Worm (Caenorhabditis elegans) whole organism, L4 larva: ENCODE results near the gene apn-1.

Source experiments
- R02D3.7 ChIP-seq: fragments of 150-350 bp; sonication (generic microtip); optimal IDR thresholded peaks from 3 replicates; lab custom pipeline; 2014; ENCODE audit warnings: missing biosample characterization, missing genetic modification characterization
- egl-43 ChIP-seq: fragments of 200-800 bp; sonication (Bioruptor generic); IDR thresholded peaks from 2 replicates; pipeline ENCODE4 v1.3.6; 2022; ENCODE audit warnings: missing genetic modification reagents, missing genetic modification characterization, missing compliant biosample characterization
- lin-39 ChIP-seq: fragments of 150-350 bp; optimal IDR thresholded peaks from 2 replicates; lab custom pipeline; 2014; ENCODE audit warnings: missing biosample characterization, missing genetic modification reagents, missing genetic modification characterization
- mep-1 ChIP-seq: fragments of 150-350 bp; sonication (generic microtip); optimal IDR thresholded peaks from 3 replicates; lab custom pipeline; 2014; ENCODE audit warnings: missing biosample characterization, missing genetic modification characterization
- mxl-2 ChIP-seq: fragments of 200-800 bp; sonication (Bioruptor generic); conservative IDR thresholded peaks from 2 replicates; pipeline ENCODE4 v1.3.6; 2022; ENCODE audit warnings: missing genetic modification reagents, missing genetic modification characterization, missing compliant biosample characterization
- mxl-3 ChIP-seq: fragments of 200-800 bp; sonication (Bioruptor generic); optimal IDR thresholded peaks from 2 replicates; lab custom pipeline; 2018; ENCODE audit warnings: mild to moderate bottlenecking, missing genetic modification characterization, missing compliant biosample characterization
- set-16 ChIP-seq: fragments of 200-800 bp; sonication (Bioruptor generic); IDR thresholded peaks from 2 replicates; pipeline ENCODE4 v1.3.6; 2022; ENCODE audit warnings: missing genetic modification reagents, missing genetic modification characterization, missing compliant biosample characterization
- snpc-4 ChIP-seq: fragments of 150-350 bp; optimal IDR thresholded peaks from 2 replicates; lab custom pipeline; 2014; ENCODE audit warnings: missing biosample characterization, missing genetic modification characterization
- zag-1 ChIP-seq: fragments of 150-350 bp; optimal IDR thresholded peaks from 2 replicates; lab custom pipeline; 2014; ENCODE audit warnings: missing biosample characterization, missing genetic modification characterization

- no peak for TF ChIP-seq mxl-2 (GFP tag; lab: Robert Waterston, UW)
- no peak for TF ChIP-seq zag-1 (tag; lab: Kevin White, UChicago)
- no peak for TF ChIP-seq snpc-4 (tag; lab: Kevin White, UChicago)
- no peak for TF ChIP-seq set-16 (GFP tag; lab: Robert Waterston, UW)
- TF ChIP-seq egl-43 (GFP tag; lab: Robert Waterston, UW) = no peak
- TF ChIP-seq mxl-3 = no peak
- no peak for TF ChIP-seq mep-1
- TF ChIP-seq R02D3.7 = no peak
- no peak for TF ChIP-seq lin-39 (tag; lab: Kevin White, UChicago)
These were observed 26.7 kb downstream of the apn-1 start for ce11 chrII:8074058-8074457.
